Worm (Caenorhabditis elegans) whole organism, L4/young adult: ENCODE data around the gene Y48B6A.10.

Experiments used
- W03F9.2 ChIP-seq: fragments of 150-350 bp; optimal IDR thresholded peaks from 2 replicates; lab custom pipeline; 2014; ENCODE audit warnings: missing biosample characterization, missing genetic modification characterization
- dao-5 ChIP-seq: sonication (generic microtip); optimal IDR thresholded peaks from 2 replicates; lab custom pipeline; 2016; ENCODE audit warnings: missing genotype, missing genetic modification characterization, moderate library complexity, missing compliant biosample characterization
- him-1 ChIP-seq: sonication (generic microtip); optimal IDR thresholded peaks from 2 replicates; lab custom pipeline; 2016; ENCODE audit warnings: missing genotype, missing genetic modification reagents, missing genetic modification characterization, missing compliant biosample characterization

ce11 chrII:14218142-14218541 lies 3.9 kb downstream of the Y48B6A.10 start:
- no peak for TF ChIP-seq dao-5 (tag; lab: Kevin White, UChicago)
- TF ChIP-seq him-1 (tag; lab: Kevin White, UChicago) = no peak
- TF ChIP-seq W03F9.2 (tag; lab: Kevin White, UChicago) = no peak
